Fruit fly (Drosophila melanogaster) whole organism, embryonic: ENCODE results near the gene Cyp4ac3.
A peak's percentile ranks its signal among the peaks of the same experiment; 100 is the strongest.

ENCODE experiments used
- CG10565 ChIP-seq: fragments of 200-800 bp; sonication (Bioruptor generic); optimal IDR thresholded peaks from 3 replicates; lab custom pipeline; 2016; ENCODE audit warnings: missing biosample characterization, mild to moderate bottlenecking, missing genetic modification characterization
- CG10979 ChIP-seq: fragments of 200-800 bp; sonication (Bioruptor generic); optimal IDR thresholded peaks from 2 replicates; lab custom pipeline; 2018; ENCODE audit warnings: missing biosample characterization, mild to moderate bottlenecking, missing genetic modification characterization, moderate library complexity
- CG11093 ChIP-seq: fragments of 200-800 bp; sonication (Bioruptor generic); IDR thresholded peaks from 3 replicates; pipeline ENCODE4 v1.3.6; 2022; ENCODE audit warnings: missing biosample characterization, missing genetic modification characterization
- CG11247 ChIP-seq: fragments of 200-800 bp; sonication (Bioruptor generic); IDR thresholded peaks from 2 replicates; pipeline ENCODE4 v1.3.6; 2022; ENCODE audit warnings: missing biosample characterization, missing genetic modification characterization
- CG11696 ChIP-seq: fragments of 200-800 bp; sonication (Bioruptor generic); IDR thresholded peaks from 2 replicates; pipeline ENCODE4 v1.3.6; 2022; ENCODE audit warnings: missing biosample characterization, missing genetic modification characterization
- CG12236 ChIP-seq: fragments of 200-800 bp; sonication (Bioruptor generic); optimal IDR thresholded peaks from 2 replicates; lab custom pipeline; 2016; ENCODE audit warnings: missing biosample characterization, missing genetic modification characterization
- CG1233 ChIP-seq: fragments of 200-800 bp; sonication (Bioruptor generic); optimal IDR thresholded peaks from 4 replicates; lab custom pipeline; 2018; ENCODE audit warnings: missing biosample characterization, mild to moderate bottlenecking, missing genetic modification characterization
- CG12659 ChIP-seq: fragments of 200-800 bp; sonication (Bioruptor generic); optimal IDR thresholded peaks from 3 replicates; lab custom pipeline; 2017; ENCODE audit warnings: mild to moderate bottlenecking, missing biosample characterization, missing genetic modification reagents, missing genetic modification characterization
- CG12744 ChIP-seq: fragments of 200-800 bp; sonication (Bioruptor generic); optimal IDR thresholded peaks from 2 replicates; lab custom pipeline; 2016; ENCODE audit warnings: missing biosample characterization, missing genetic modification characterization
- CG13296 ChIP-seq: fragments of 200-800 bp; sonication (Bioruptor generic); optimal IDR thresholded peaks from 3 replicates; lab custom pipeline; 2018; ENCODE audit warnings: missing biosample characterization, mild to moderate bottlenecking, missing genetic modification characterization
- CG17328 ChIP-seq: fragments of 200-800 bp; sonication (Bioruptor generic); IDR thresholded peaks from 2 replicates; pipeline ENCODE4 v1.3.6; 2022; ENCODE audit warnings: missing biosample characterization, missing genetic modification characterization
- CG18262 ChIP-seq: fragments of 200-800 bp; optimal IDR thresholded peaks from 3 replicates; lab custom pipeline; 2019; ENCODE audit warnings: missing biosample characterization, mild to moderate bottlenecking, missing genetic modification characterization, moderate library complexity
- CG18599 ChIP-seq: fragments of 200-800 bp; sonication (Bioruptor generic); optimal IDR thresholded peaks from 3 replicates; lab custom pipeline; 2017; ENCODE audit warnings: missing biosample characterization, missing genetic modification characterization, mild to moderate bottlenecking, moderate library complexity, missing genetic modification reagents
- CG31224 ChIP-seq: fragments of 200-800 bp; sonication (Bioruptor generic); IDR thresholded peaks from 2 replicates; pipeline ENCODE4 v1.3.6; 2022; ENCODE audit warnings: missing biosample characterization, missing genetic modification characterization
- CG31441 ChIP-seq: fragments of 200-800 bp; sonication (Bioruptor generic); IDR thresholded peaks from 2 replicates; pipeline ENCODE4 v1.3.6; 2022; ENCODE audit warnings: missing biosample characterization, missing genetic modification characterization
- CG3163 ChIP-seq: fragments of 200-800 bp; sonication (Bioruptor generic); optimal IDR thresholded peaks from 3 replicates; lab custom pipeline; 2016; ENCODE audit warnings: missing biosample characterization, missing genetic modification characterization
- CG32532 ChIP-seq: fragments of 200-800 bp; sonication (Bioruptor generic); IDR thresholded peaks from 2 replicates; pipeline ENCODE4 v1.3.6; 2022; ENCODE audit warnings: missing biosample characterization, missing genetic modification characterization
- CG3281 ChIP-seq: fragments of 200-800 bp; sonication (Bioruptor generic); optimal IDR thresholded peaks from 3 replicates; lab custom pipeline; 2017; ENCODE audit warnings: missing biosample characterization, mild to moderate bottlenecking, missing genetic modification characterization
- CG33213 ChIP-seq: fragments of 200-800 bp; sonication (Bioruptor generic); optimal IDR thresholded peaks from 3 replicates; lab custom pipeline; 2016; ENCODE audit warnings: missing biosample characterization, missing genetic modification characterization
- CG34376 ChIP-seq: fragments of 200-800 bp; sonication (Bioruptor generic); optimal IDR thresholded peaks from 2 replicates; lab custom pipeline; 2018; ENCODE audit warnings: missing biosample characterization, mild to moderate bottlenecking, missing genetic modification characterization
- CG43689 ChIP-seq: fragments of 200-800 bp; sonication (Bioruptor generic); IDR thresholded peaks from 2 replicates; pipeline ENCODE4 v1.3.6; 2022; ENCODE audit warnings: missing biosample characterization, missing genetic modification characterization
- CG9609 ChIP-seq: fragments of 200-800 bp; sonication (Bioruptor generic); optimal IDR thresholded peaks from 3 replicates; lab custom pipeline; 2016; ENCODE audit warnings: missing biosample characterization, missing genetic modification characterization
- HLH4C ChIP-seq: fragments of 200-800 bp; sonication (Bioruptor generic); IDR thresholded peaks from 3 replicates; pipeline ENCODE4 v1.3.6; 2022; ENCODE audit warnings: missing biosample characterization, missing genetic modification characterization; ENCODE audit not compliant: partially characterized antibody
- Hr51 ChIP-seq, 2 experiments: fragments of 200-800 bp; sonication (Bioruptor generic); optimal IDR thresholded peaks; 2 replicates in 1 of 2; 3 replicates in 1 of 2; lab custom pipeline; 2016 to 2018; ENCODE audit warnings: missing biosample characterization in 2 of 2, missing genetic modification characterization in 2 of 2, mild to moderate bottlenecking in 1 of 2, moderate library complexity in 1 of 2
- Mrtf ChIP-seq: fragments of 200-800 bp; sonication (Bioruptor generic); IDR thresholded peaks from 3 replicates; pipeline ENCODE4 v1.3.6; 2022; ENCODE audit warnings: missing biosample characterization, missing genetic modification characterization
- Poxn ChIP-seq: fragments of 200-800 bp; sonication (Bioruptor generic); IDR thresholded peaks from 2 replicates; pipeline ENCODE4 v1.3.6; 2022; ENCODE audit warnings: missing biosample characterization, missing genetic modification characterization
- Sox102F ChIP-seq: fragments of 200-800 bp; sonication (Bioruptor generic); optimal IDR thresholded peaks from 2 replicates; lab custom pipeline; 2018; ENCODE audit warnings: missing biosample characterization, mild to moderate bottlenecking, missing genetic modification characterization, moderate library complexity
- Ssrp ChIP-seq: fragments of 200-800 bp; sonication (Bioruptor generic); optimal IDR thresholded peaks from 2 replicates; lab custom pipeline; 2018; ENCODE audit warnings: missing biosample characterization, mild to moderate bottlenecking, missing genetic modification characterization, moderate library complexity
- abd-A ChIP-seq: fragments of 200-800 bp; sonication (Bioruptor generic); optimal IDR thresholded peaks from 3 replicates; lab custom pipeline; 2019; ENCODE audit warnings: missing biosample characterization, mild to moderate bottlenecking, missing genetic modification characterization, moderate library complexity
- ac ChIP-seq: fragments of 200-800 bp; sonication (Bioruptor generic); optimal IDR thresholded peaks from 3 replicates; lab custom pipeline; 2017; ENCODE audit warnings: missing biosample characterization, mild to moderate bottlenecking, missing genetic modification characterization
- aop ChIP-seq: fragments of 200-800 bp; sonication (Bioruptor generic); IDR thresholded peaks from 2 replicates; pipeline ENCODE4 v1.3.6; 2022; ENCODE audit warnings: missing biosample characterization, missing genetic modification characterization
- ara ChIP-seq: fragments of 200-800 bp; sonication (Bioruptor generic); IDR thresholded peaks from 2 replicates; pipeline ENCODE4 v1.3.6; 2022; ENCODE audit warnings: missing biosample characterization, missing genetic modification characterization
- btn ChIP-seq: fragments of 200-800 bp; sonication (Bioruptor generic); optimal IDR thresholded peaks from 2 replicates; lab custom pipeline; 2016; ENCODE audit warnings: missing biosample characterization, missing genetic modification characterization
- cas ChIP-seq: fragments of 200-800 bp; sonication (Bioruptor generic); IDR thresholded peaks from 2 replicates; pipeline ENCODE4 v1.3.6; 2022; ENCODE audit warnings: missing biosample characterization, missing genetic modification characterization
- caup ChIP-seq: fragments of 200-800 bp; sonication (Bioruptor generic); optimal IDR thresholded peaks from 3 replicates; lab custom pipeline; 2017; ENCODE audit warnings: missing biosample characterization, mild to moderate bottlenecking, missing genetic modification characterization, moderate library complexity; ENCODE audit not compliant: severe bottlenecking
- crp ChIP-seq, 2 experiments: fragments of 200-800 bp; sonication (Bioruptor generic); optimal IDR thresholded peaks; 2 replicates in 1 of 2; 3 replicates in 1 of 2; lab custom pipeline; 2017; ENCODE audit warnings: missing biosample characterization in 2 of 2, missing genetic modification characterization in 2 of 2, mild to moderate bottlenecking in 1 of 2, moderate library complexity in 1 of 2
- da ChIP-seq: fragments of 200-800 bp; sonication (Bioruptor generic); optimal IDR thresholded peaks from 2 replicates; lab custom pipeline; 2016; ENCODE audit warnings: missing biosample characterization, missing genetic modification characterization
- ems ChIP-seq: fragments of 200-800 bp; sonication (Bioruptor generic); optimal IDR thresholded peaks from 3 replicates; lab custom pipeline; 2016; ENCODE audit warnings: missing biosample characterization, missing genetic modification characterization
- gsb-n ChIP-seq: fragments of 200-800 bp; sonication (Bioruptor generic); optimal IDR thresholded peaks from 3 replicates; lab custom pipeline; 2018; ENCODE audit warnings: missing biosample characterization, mild to moderate bottlenecking, missing genetic modification characterization
- hbn ChIP-seq: fragments of 200-800 bp; sonication (Bioruptor generic); IDR thresholded peaks from 2 replicates; pipeline ENCODE4 v1.3.6; 2022; ENCODE audit warnings: missing biosample characterization, missing genetic modification characterization; ENCODE audit not compliant: partially characterized antibody
- her ChIP-seq: fragments of 200-800 bp; sonication (Bioruptor generic); optimal IDR thresholded peaks from 2 replicates; lab custom pipeline; 2016; ENCODE audit warnings: missing biosample characterization, missing genetic modification characterization
- kah ChIP-seq: fragments of 200-800 bp; sonication (Bioruptor generic); optimal IDR thresholded peaks from 2 replicates; lab custom pipeline; 2018; ENCODE audit warnings: missing biosample characterization, mild to moderate bottlenecking, missing genetic modification characterization
- lbe ChIP-seq: fragments of 200-800 bp; sonication (Bioruptor generic); optimal IDR thresholded peaks from 2 replicates; lab custom pipeline; 2016; ENCODE audit warnings: missing biosample characterization, mild to moderate bottlenecking, missing genetic modification characterization
- nom ChIP-seq: fragments of 200-800 bp; sonication (Bioruptor generic); optimal IDR thresholded peaks from 2 replicates; lab custom pipeline; 2017; ENCODE audit warnings: missing biosample characterization, missing genetic modification characterization, mild to moderate bottlenecking, moderate library complexity, missing genetic modification reagents
- scrt ChIP-seq: fragments of 200-800 bp; sonication (Bioruptor generic); optimal IDR thresholded peaks from 2 replicates; lab custom pipeline; 2018; ENCODE audit warnings: missing biosample characterization, mild to moderate bottlenecking, missing genetic modification characterization, moderate library complexity
- tap ChIP-seq: fragments of 200-800 bp; optimal IDR thresholded peaks from 3 replicates; lab custom pipeline; 2019; ENCODE audit warnings: missing biosample characterization, mild to moderate bottlenecking, missing genetic modification characterization, moderate library complexity
- tna ChIP-seq: fragments of 200-800 bp; sonication (Bioruptor generic); IDR thresholded peaks from 2 replicates; pipeline ENCODE4 v1.3.6; 2022; ENCODE audit warnings: missing biosample characterization, missing genetic modification characterization; ENCODE audit not compliant: partially characterized antibody
- vvl ChIP-seq: fragments of 200-800 bp; sonication (Bioruptor generic); IDR thresholded peaks from 2 replicates; pipeline ENCODE4 v1.3.6; 2022; ENCODE audit warnings: missing biosample characterization, missing genetic modification characterization
- wor ChIP-seq: fragments of 200-800 bp; sonication (Bioruptor generic); IDR thresholded peaks from 2 replicates; pipeline ENCODE4 v1.3.6; 2022; ENCODE audit warnings: missing biosample characterization, missing genetic modification characterization

Cyp4ac3 gene

DNA sequence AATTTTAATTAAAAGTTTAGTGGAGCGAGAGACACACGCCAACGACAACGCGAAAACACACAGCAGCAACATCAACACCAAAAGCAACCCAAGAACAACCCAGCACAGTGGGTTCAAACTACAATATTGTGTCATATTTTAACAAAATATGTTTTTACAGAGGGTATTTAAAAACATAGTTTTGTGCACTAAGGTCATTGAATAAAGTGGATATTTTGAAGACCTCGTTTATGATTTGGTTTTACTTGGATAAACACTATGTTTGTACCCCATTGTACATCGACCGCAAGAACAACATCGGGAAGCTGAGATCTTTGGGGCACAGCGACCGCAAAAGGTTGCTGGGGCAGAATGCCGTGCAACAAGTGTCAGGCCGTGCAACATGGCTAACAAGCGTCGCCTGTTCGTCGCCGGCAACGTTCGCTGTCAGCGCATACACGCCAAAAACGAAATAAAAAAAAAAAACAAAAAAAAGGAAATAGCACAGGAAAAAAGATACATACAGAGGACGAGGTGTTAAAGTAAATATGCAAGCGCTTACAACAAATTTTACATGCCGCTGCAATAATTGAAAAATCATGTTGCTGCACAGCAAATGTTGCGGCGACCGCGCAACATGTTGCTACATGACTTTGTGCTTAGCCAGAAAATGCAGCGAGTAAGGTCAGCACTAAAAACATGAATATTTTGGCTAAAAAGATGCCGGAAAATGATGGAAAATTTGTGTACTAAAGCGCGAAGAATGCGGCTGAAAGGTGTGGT is 6.9 kb upstream of the Cyp4ac3 start (continued):
- TF ChIP-seq CG12236 (GFP tag; lab: Kevin White, UChicago) (no peak), CG1233 (GFP tag; lab: Kevin White, UChicago) (no peak), lbe (GFP tag; lab: Kevin White, UChicago) (peak; percentile 81), Ssrp (tag; lab: Kevin White, UChicago) (peak; percentile 38), Sox102F (GFP tag; lab: Kevin White, UChicago) (peak; percentile 39), ara (GFP tag; lab: Robert Waterston, UW) (peak; percentile 62), vvl (no peak), aop (GFP tag; lab: Robert Waterston, UW) (no peak), CG13296 (GFP tag; lab: Kevin White, UChicago) (no peak), CG10979 (tag; lab: Kevin White, UChicago) (peak; percentile 44), hbn (no peak), CG3281 (GFP tag; lab: Kevin White, UChicago) (no peak), CG43689 (GFP tag; lab: Robert Waterston, UW) (no peak), CG12659 (GFP tag; lab: Kevin White, UChicago) (no peak), scrt (GFP tag; lab: Kevin White, UChicago) (peak; percentile 10), ac (GFP tag; lab: Kevin White, UChicago) (no peak), CG10565 (GFP tag; lab: Kevin White, UChicago) (no peak), CG31441 (GFP tag; lab: Robert Waterston, UW) (peak; percentile 49; the same call in 1 of the 2 replicates), CG18262 (tag; lab: Kevin White, UChicago) (peak; percentile 65), gsb-n (tag; lab: Kevin White, UChicago) (peak; percentile 41), CG34376 (GFP tag; lab: Kevin White, UChicago) (no peak), da (GFP tag; lab: Kevin White, UChicago) (no peak), CG18599 (peak; percentile 25), CG31224 (no peak), kah (GFP tag; lab: Kevin White, UChicago) (peak; percentile 14), nom (GFP tag; lab: Kevin White, UChicago) (peak; percentile 90), crp (GFP tag; optimal IDR thresholded peaks at IDR 0.05; lab: Kevin White, UChicago) (no peak), CG11093 (GFP tag; lab: Robert Waterston, UW) (no peak), CG3163 (GFP tag; lab: Kevin White, UChicago) (no peak), CG12744 (GFP tag; lab: Kevin White, UChicago) (no peak), Poxn (GFP tag; lab: Robert Waterston, UW) (no peak), wor (GFP tag; lab: Robert Waterston, UW) (no peak), abd-A (tag; lab: Kevin White, UChicago) (no peak), CG11696 (GFP tag; lab: Robert Waterston, UW) (0 out of 2 replicates have a peak, but pooled peaks have one; percentile 41), caup (GFP tag; lab: Kevin White, UChicago) (no peak), cas (no peak), CG32532 (GFP tag; lab: Robert Waterston, UW) (peak; percentile 55; the same call in 1 of the 2 replicates), CG11247 (GFP tag; lab: Robert Waterston, UW) (no peak), CG17328 (GFP tag; lab: Robert Waterston, UW) (peak; percentile 62; the same call in 1 of the 2 replicates), btn (GFP tag; lab: Kevin White, UChicago) (no peak), her (GFP tag; lab: Kevin White, UChicago) (no peak), CG33213 (GFP tag; lab: Kevin White, UChicago) (no peak), HLH4C (GFP tag; lab: Robert Waterston, UW) (no peak), ems (GFP tag; lab: Kevin White, UChicago) (no peak), Hr51 (GFP tag; optimal IDR thresholded peaks at IDR 0.05; lab: Kevin White, UChicago) (no peak), tap (no peak), tna (GFP tag; lab: Robert Waterston, UW) (no peak), Mrtf (GFP tag; lab: Robert Waterston, UW) (no peak), CG9609 (GFP tag; lab: Kevin White, UChicago) (no peak)
